Worm (Caenorhabditis elegans) whole organism, young adult: Measurements from ENCODE around the gene F48B9.8.

ENCODE experiments used
- B0019.2 ChIP-seq: fragments of 200-800 bp; sonication (Bioruptor generic); conservative IDR thresholded peaks from 2 replicates; pipeline ENCODE4 v1.3.6; 2022; ENCODE audit warnings: missing genetic modification reagents, missing genetic modification characterization, missing compliant biosample characterization
- B0035.1 ChIP-seq: sonication (generic microtip); optimal IDR thresholded peaks from 2 replicates; lab custom pipeline; 2016; ENCODE audit warnings: missing genetic modification characterization, mild to moderate bottlenecking, missing compliant biosample characterization, missing genotype, missing genetic modification reagents
- B0336.3 ChIP-seq: fragments of 200-800 bp; sonication (Bioruptor generic); IDR thresholded peaks from 2 replicates; pipeline ENCODE4 v1.3.6; 2022; ENCODE audit warnings: missing genetic modification characterization, missing compliant biosample characterization
- C06A6.2 ChIP-seq: fragments of 200-800 bp; sonication (Bioruptor generic); conservative IDR thresholded peaks from 2 replicates; pipeline ENCODE4 v1.3.6; 2022; ENCODE audit warnings: missing genetic modification characterization, missing compliant biosample characterization
- C17E4.6 ChIP-seq: fragments of 200-800 bp; sonication (Bioruptor generic); IDR thresholded peaks from 2 replicates; pipeline ENCODE4 v1.3.6; 2022; ENCODE audit warnings: missing genetic modification reagents, missing genetic modification characterization, missing compliant biosample characterization
- Y53F4B.3 ChIP-seq: fragments of 200-800 bp; sonication (Bioruptor generic); IDR thresholded peaks from 2 replicates; pipeline ENCODE4 v1.3.6; 2022; ENCODE audit warnings: missing genetic modification reagents, missing genetic modification characterization, missing compliant biosample characterization
- akir-1 ChIP-seq: fragments of 200-800 bp; sonication (Bioruptor generic); optimal IDR thresholded peaks from 2 replicates; lab custom pipeline; 2018; ENCODE audit warnings: mild to moderate bottlenecking, missing genetic modification characterization, moderate library complexity, missing compliant biosample characterization
- aptf-3 ChIP-seq: fragments of 200-800 bp; sonication (Bioruptor generic); IDR thresholded peaks from 2 replicates; pipeline ENCODE4 v1.3.6; 2022; ENCODE audit warnings: missing genetic modification characterization, missing compliant biosample characterization
- cebp-2 ChIP-seq: fragments of 200-800 bp; sonication (Bioruptor generic); IDR thresholded peaks from 2 replicates; pipeline ENCODE4 v1.3.6; 2022; ENCODE audit warnings: missing genetic modification characterization, missing compliant biosample characterization
- die-1 ChIP-seq: sonication (generic microtip); optimal IDR thresholded peaks from 2 replicates; lab custom pipeline; 2016; ENCODE audit warnings: missing genotype, mild to moderate bottlenecking, missing genetic modification characterization, missing compliant biosample characterization
- egl-18 ChIP-seq: fragments of 200-800 bp; sonication (Bioruptor generic); IDR thresholded peaks from 2 replicates; pipeline ENCODE4 v1.3.6; 2022; ENCODE audit warnings: missing genetic modification reagents, missing genetic modification characterization, missing compliant biosample characterization
- egl-44 ChIP-seq: fragments of 200-800 bp; sonication (Bioruptor generic); IDR thresholded peaks from 2 replicates; pipeline ENCODE4 v1.3.6; 2022; ENCODE audit warnings: missing genetic modification reagents, missing genetic modification characterization, missing compliant biosample characterization
- fkh-3 ChIP-seq: sonication (generic microtip); optimal IDR thresholded peaks from 2 replicates; lab custom pipeline; 2016; ENCODE audit warnings: mild to moderate bottlenecking, missing genetic modification characterization, missing compliant biosample characterization
- hsf-1 ChIP-seq: fragments of 200-800 bp; sonication (Bioruptor generic); IDR thresholded peaks from 2 replicates; pipeline ENCODE4 v1.3.6; 2022; ENCODE audit warnings: missing genetic modification reagents, missing genetic modification characterization, missing compliant biosample characterization
- lsy-27 ChIP-seq: sonication (generic microtip); optimal IDR thresholded peaks from 2 replicates; lab custom pipeline; 2017; ENCODE audit warnings: missing genetic modification characterization, mild to moderate bottlenecking, missing compliant biosample characterization, antibody characterized with exemption, missing genotype, borderline replicate concordance; ENCODE audit not compliant: insufficient read depth
- nhr-27 ChIP-seq: fragments of 200-800 bp; sonication (Bioruptor generic); optimal IDR thresholded peaks from 2 replicates; lab custom pipeline; 2018; ENCODE audit warnings: mild to moderate bottlenecking, missing genetic modification characterization, moderate library complexity, missing compliant biosample characterization
- nhr-80 ChIP-seq: sonication (generic microtip); optimal IDR thresholded peaks from 2 replicates; lab custom pipeline; 2016; ENCODE audit warnings: missing genetic modification characterization, missing compliant biosample characterization
- nhr-90 ChIP-seq: sonication (generic microtip); optimal IDR thresholded peaks from 2 replicates; lab custom pipeline; 2016; ENCODE audit warnings: missing genotype, mild to moderate bottlenecking, missing genetic modification characterization, missing compliant biosample characterization
- rcor-1 ChIP-seq: fragments of 200-800 bp; sonication (Bioruptor generic); IDR thresholded peaks from 2 replicates; pipeline ENCODE4 v1.3.6; 2022; ENCODE audit warnings: missing genetic modification reagents, missing genetic modification characterization, missing compliant biosample characterization
- sea-2 ChIP-seq: fragments of 200-800 bp; sonication (Bioruptor generic); IDR thresholded peaks from 2 replicates; pipeline ENCODE4 v1.3.6; 2022; ENCODE audit warnings: missing genetic modification characterization, missing compliant biosample characterization
- sptf-2 ChIP-seq: fragments of 200-800 bp; sonication (Bioruptor generic); optimal IDR thresholded peaks from 2 replicates; lab custom pipeline; 2018; ENCODE audit warnings: mild to moderate bottlenecking, missing genetic modification characterization, missing compliant biosample characterization
- tbp1 ChIP-seq: fragments of 200-800 bp; sonication (Bioruptor generic); optimal IDR thresholded peaks from 2 replicates; lab custom pipeline; 2018; ENCODE audit warnings: mild to moderate bottlenecking, missing genetic modification characterization, missing compliant biosample characterization
- tlf-1 ChIP-seq: fragments of 200-800 bp; sonication (Bioruptor generic); optimal IDR thresholded peaks from 2 replicates; lab custom pipeline; 2018; ENCODE audit warnings: mild to moderate bottlenecking, missing genetic modification characterization, missing compliant biosample characterization
- unc-130 ChIP-seq: sonication (generic microtip); optimal IDR thresholded peaks from 2 replicates; lab custom pipeline; 2016; ENCODE audit warnings: missing genetic modification reagents, missing genetic modification characterization, missing compliant biosample characterization
- unc-62 ChIP-seq: fragments of 150-350 bp; optimal IDR thresholded peaks from 2 replicates; lab custom pipeline; 2014; ENCODE audit warnings: missing biosample characterization, missing genetic modification reagents, missing genetic modification characterization
- ztf-3 ChIP-seq: fragments of 200-800 bp; sonication (Bioruptor generic); optimal IDR thresholded peaks from 2 replicates; lab custom pipeline; 2018; ENCODE audit warnings: mild to moderate bottlenecking, missing genetic modification characterization, missing compliant biosample characterization

The F48B9.8 gene

DNA sequence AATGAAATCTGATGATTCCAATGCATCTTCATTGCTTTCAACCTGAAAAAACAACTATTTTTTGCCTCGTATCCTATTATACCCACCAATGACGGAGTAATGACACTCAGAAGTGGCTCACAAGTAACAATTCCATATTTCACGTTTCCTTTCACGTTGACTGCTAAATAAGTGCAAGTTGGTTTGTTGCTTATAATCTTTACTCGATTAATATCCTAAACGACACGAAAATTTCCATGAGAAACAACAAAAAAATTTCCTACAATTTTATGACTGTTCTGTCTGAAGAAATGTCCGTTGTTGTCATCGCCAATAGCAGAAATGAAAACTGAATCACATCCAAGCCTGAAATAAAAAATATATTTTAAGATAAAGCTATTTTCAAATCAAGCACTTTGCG lies 21.2 kb upstream of the F48B9.8 start:
- no peak for TF ChIP-seq unc-130 (GFP tag; lab: Kevin White, UChicago)

ce11 chrX:2191925-2192554 lies 15.8 kb upstream of the F48B9.8 start, which contains the start of gene gap-1:
Gene gap-1, plus strand, starts transcription at chrX:2192504.
- TF ChIP-seq egl-18 (no peak), akir-1 (no peak), cebp-2 (GFP tag; lab: Robert Waterston, UW) (no peak), die-1 (no peak), rcor-1 (GFP tag; lab: Robert Waterston, UW) (no peak), unc-62 (GFP tag; lab: Kevin White, UChicago) (no peak), Y53F4B.3 (GFP tag; lab: Robert Waterston, UW) (no peak)

ce11 chrX:2190740-2191139 lies 14.5 kb upstream of the F48B9.8 start:
- TF ChIP-seq B0035.1 (tag; lab: Kevin White, UChicago), result no peak
- TF ChIP-seq sea-2, result no peak
- no peak for TF ChIP-seq akir-1

DNA sequence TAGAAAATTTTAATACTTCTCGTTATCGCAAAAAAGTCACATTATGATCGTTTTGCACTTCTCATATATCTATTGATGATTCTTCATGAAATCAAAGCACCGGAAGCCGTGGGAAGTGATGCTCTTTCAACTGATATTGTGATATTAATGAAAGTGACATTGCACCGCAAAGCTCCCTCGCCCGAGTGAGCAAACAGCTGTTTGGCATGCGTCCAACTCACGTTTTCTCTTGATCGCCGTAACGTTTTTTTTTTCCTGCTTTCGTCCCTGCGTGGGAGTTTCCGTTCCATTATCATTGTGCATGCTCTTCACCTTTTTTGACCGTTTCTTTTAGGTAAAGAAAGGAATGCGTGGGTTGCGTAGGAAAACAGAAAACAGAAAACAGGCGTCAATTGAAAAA lies 12.7 kb upstream of the F48B9.8 start:
- TF ChIP-seq B0019.2 (no peak), nhr-90 (tag; lab: Kevin White, UChicago) (no peak), cebp-2 (GFP tag; lab: Robert Waterston, UW) (no peak), sptf-2 (GFP tag; lab: Kevin White, UChicago) (no peak), hsf-1 (GFP tag; lab: Robert Waterston, UW) (no peak), tlf-1 (no peak)
- TF ChIP-seq, all 124 proteins: peak for 0

- TF ChIP-seq lsy-27 (tag; lab: Kevin White, UChicago) (no peak), egl-44 (GFP tag; lab: Robert Waterston, UW) (no peak), tlf-1 (no peak), aptf-3 (no peak), tbp1 (GFP tag; lab: Kevin White, UChicago) (no peak), ztf-3 (no peak), B0336.3 (GFP tag; lab: Robert Waterston, UW) (no peak), fkh-3 (tag; lab: Kevin White, UChicago) (no peak), nhr-27 (tag; lab: Kevin White, UChicago) (no peak)
Observed at ce11 chrX:2180588-2180987, 4.4 kb upstream of the F48B9.8 start, which contains the start of gene F48B9.1. Gene F48B9.1, plus strand, starts transcription at chrX:2180888.

ce11 chrX:2178410-2178944 lies 2.3 kb upstream of the F48B9.8 start:
- TF ChIP-seq C17E4.6 (GFP tag; lab: Robert Waterston, UW) (no peak), nhr-80 (tag; lab: Kevin White, UChicago) (peak; percentile 57)
- TF ChIP-seq, all 124 proteins: peak for 1

DNA sequence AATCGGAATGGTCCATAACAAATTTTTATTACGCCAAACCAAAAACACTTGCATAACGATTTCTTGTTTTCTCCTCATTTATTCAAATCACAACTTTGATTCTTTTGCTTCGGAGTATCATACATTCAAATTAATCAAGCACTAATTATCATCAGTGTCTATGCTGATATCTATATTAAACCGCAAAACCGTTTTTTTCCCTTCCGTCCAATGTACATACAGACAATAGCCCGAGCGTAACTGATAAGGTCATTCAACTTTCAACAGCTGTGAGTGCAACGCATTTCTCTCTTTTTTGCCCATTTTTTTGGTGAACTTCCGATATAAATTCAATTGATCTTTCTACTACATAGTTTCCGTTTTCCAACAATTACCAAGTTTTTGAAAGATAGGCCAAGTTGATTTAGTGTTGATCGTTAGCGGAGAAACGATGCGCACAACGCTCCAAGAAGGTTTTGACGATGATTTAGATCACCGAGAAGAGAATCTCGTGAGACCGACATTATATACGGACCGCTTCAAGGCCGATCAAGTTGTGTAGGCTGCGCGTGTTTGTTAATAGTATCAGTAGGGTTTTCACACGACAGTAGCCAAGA lies 1.6 kb upstream of the F48B9.8 start:
- TF ChIP-seq C06A6.2 (GFP tag; lab: Robert Waterston, UW), result no peak
- TF ChIP-seq, all 124 proteins: peak for 0
